3 fruit fly cellular contexts compared by ENCODE assay signal in the genomic region with DNA sequence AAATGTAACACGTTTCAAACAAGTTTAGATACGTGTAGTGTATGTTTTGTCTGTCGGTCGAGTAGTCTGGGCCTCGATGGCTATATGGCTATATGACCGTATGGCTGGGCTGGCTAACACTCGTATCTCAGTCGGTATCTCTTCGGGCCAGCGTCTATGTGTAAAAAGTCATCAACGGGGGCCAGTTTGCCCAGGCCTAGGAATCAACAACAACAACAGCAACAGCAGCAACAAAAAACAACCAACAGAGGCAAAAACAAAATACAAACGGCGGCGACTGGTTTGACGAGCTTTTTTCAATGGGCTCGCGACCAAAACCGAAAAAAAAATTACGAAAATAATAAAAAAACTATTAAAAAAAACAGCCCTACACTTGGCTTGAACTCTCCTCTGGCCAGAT.
A peak's percentile ranks its signal among the peaks of the same experiment; 100 is the strongest.
TF ChIP-seq lines count a peak whose summit lies in the region.

No protein-coding gene starts in this region.

- no peak for TF ChIP-seq CTCF in whole organism, embryonic (GFP tag; optimal IDR thresholded peaks at IDR 0.05; lab: Kevin White, UChicago)

TF ChIP-seq in whole organism, embryonic, 481 proteins besides CTCF, POLR2A, EP300 and RAD21 (continues in another document):
- TF ChIP-seq Deaf1 (tag; optimal IDR thresholded peaks at IDR 0.05; lab: Kevin White, UChicago) = peak; percentile 79
- TF ChIP-seq bbx (GFP tag; IDR thresholded peaks at IDR 0.05; lab: Robert Waterston, UW; ENCODE audit: partially characterized antibody) = no peak
- no peak for TF ChIP-seq B-H1 (GFP tag; IDR thresholded peaks at IDR 0.05; lab: Robert Waterston, UW)
- TF ChIP-seq Nf-YB (GFP tag; optimal IDR thresholded peaks at IDR 0.05; lab: Kevin White, UChicago) = no peak
- TF ChIP-seq CG2199 (GFP tag; IDR thresholded peaks at IDR 0.05; lab: Robert Waterston, UW) = peak; percentile 89; the same call in 2 of the 3 replicates
- TF ChIP-seq NfI (GFP tag; optimal IDR thresholded peaks at IDR 0.05; lab: Kevin White, UChicago) = no peak
- TF ChIP-seq Nf-YA (GFP tag; IDR thresholded peaks at IDR 0.05; lab: Robert Waterston, UW) = no peak
- TF ChIP-seq Dek (tag; optimal IDR thresholded peaks at IDR 0.05; lab: Kevin White, UChicago) = no peak
- TF ChIP-seq Mrtf (GFP tag; IDR thresholded peaks at IDR 0.05; lab: Robert Waterston, UW) = no peak
- TF ChIP-seq Med (GFP tag; lab: Kevin White, UChicago) = peak; percentile 22
- TF ChIP-seq CG13894 (tag; optimal IDR thresholded peaks at IDR 0.05; lab: Kevin White, UChicago) = peak; percentile 92
- TF ChIP-seq z (GFP tag; IDR thresholded peaks at IDR 0.05; lab: Robert Waterston, UW) = no peak
- no peak for TF ChIP-seq Side (GFP tag; optimal IDR thresholded peaks at IDR 0.05; lab: Kevin White, UChicago)
- no peak for TF ChIP-seq jumu (GFP tag; optimal IDR thresholded peaks at IDR 0.05; lab: Kevin White, UChicago)
- TF ChIP-seq chinmo (GFP tag; IDR thresholded peaks at IDR 0.05; lab: Robert Waterston, UW; ENCODE audit: partially characterized antibody) = 0 out of 4 replicates have a peak, but pooled peaks have one; percentile 67
- no peak for TF ChIP-seq Eip74EF (GFP tag; optimal IDR thresholded peaks at IDR 0.05; lab: Kevin White, UChicago)
- no peak for TF ChIP-seq CG4730 (GFP tag; IDR thresholded peaks at IDR 0.05; lab: Robert Waterston, UW)
- no peak for TF ChIP-seq YL-1 (GFP tag; optimal IDR thresholded peaks at IDR 0.05; lab: Kevin White, UChicago)
- peak; percentile 82 for TF ChIP-seq sqz (GFP tag; optimal IDR thresholded peaks at IDR 0.05; lab: Kevin White, UChicago)
- no peak for TF ChIP-seq unpg (GFP tag; optimal IDR thresholded peaks at IDR 0.05; lab: Kevin White, UChicago)
- no peak for TF ChIP-seq gsb-n (tag; optimal IDR thresholded peaks at IDR 0.05; lab: Kevin White, UChicago)
- no peak for TF ChIP-seq bigmax (GFP tag; optimal IDR thresholded peaks at IDR 0.05; lab: Kevin White, UChicago)
- TF ChIP-seq ci (GFP tag; IDR thresholded peaks at IDR 0.05; lab: Robert Waterston, UW) = no peak
- TF ChIP-seq nom (GFP tag; optimal IDR thresholded peaks at IDR 0.05; lab: Kevin White, UChicago) = peak; percentile 98
- no peak for TF ChIP-seq CG18262 (tag; optimal IDR thresholded peaks at IDR 0.05; lab: Kevin White, UChicago)
- no peak for TF ChIP-seq luna (GFP tag; optimal IDR thresholded peaks at IDR 0.05; lab: Kevin White, UChicago)
- TF ChIP-seq ken (GFP tag; IDR thresholded peaks at IDR 0.05; lab: Robert Waterston, UW) = no peak
- TF ChIP-seq CG8765 (GFP tag; IDR thresholded peaks at IDR 0.05; lab: Robert Waterston, UW) = no peak
- TF ChIP-seq sens (GFP tag; lab: Kevin White, UChicago) = peak; percentile 69
- no peak for TF ChIP-seq CG7839 (tag; optimal IDR thresholded peaks at IDR 0.05; lab: Kevin White, UChicago)

TF ChIP-seq in whole organism, prepupa, 60 proteins besides CTCF, POLR2A, EP300 and RAD21 (continues in another document):
- peak; percentile 65 for TF ChIP-seq CG10669 (GFP tag; optimal IDR thresholded peaks at IDR 0.05; lab: Kevin White, UChicago)
- peak; percentile 58 for TF ChIP-seq net (GFP tag; optimal IDR thresholded peaks at IDR 0.05; lab: Kevin White, UChicago)
- peak; percentile 14 for TF ChIP-seq CG3919 (GFP tag; optimal IDR thresholded peaks at IDR 0.05; lab: Kevin White, UChicago)
- TF ChIP-seq CG16779 (tag; optimal IDR thresholded peaks at IDR 0.05; lab: Kevin White, UChicago) = peak; percentile 86
- TF ChIP-seq CG11902 (GFP tag; optimal IDR thresholded peaks at IDR 0.05; lab: Kevin White, UChicago) = no peak
- peak; percentile 68 for TF ChIP-seq CG3032 (tag; optimal IDR thresholded peaks at IDR 0.05; lab: Kevin White, UChicago)
- peak; percentile 81 for TF ChIP-seq Ets96B (tag; optimal IDR thresholded peaks at IDR 0.05; lab: Kevin White, UChicago)
- no peak for TF ChIP-seq topi (GFP tag; optimal IDR thresholded peaks at IDR 0.05; lab: Kevin White, UChicago)
- peak; percentile 1 for TF ChIP-seq Hr4 (GFP tag; optimal IDR thresholded peaks at IDR 0.05; lab: Kevin White, UChicago)
- TF ChIP-seq CG11294 (GFP tag; IDR thresholded peaks at IDR 0.05; lab: Robert Waterston, UW) = no peak
- TF ChIP-seq pdm3 (GFP tag; optimal IDR thresholded peaks at IDR 0.05; lab: Kevin White, UChicago) = no peak
- no peak for TF ChIP-seq vri (GFP tag; optimal IDR thresholded peaks at IDR 0.05; lab: Kevin White, UChicago)
- TF ChIP-seq Lpt (GFP tag; optimal IDR thresholded peaks at IDR 0.05; lab: Kevin White, UChicago) = peak; percentile 81
- peak; percentile 1 for TF ChIP-seq achi (GFP tag; optimal IDR thresholded peaks at IDR 0.05; lab: Kevin White, UChicago)
- TF ChIP-seq CG8319 (GFP tag; optimal IDR thresholded peaks at IDR 0.05; lab: Kevin White, UChicago) = no peak
- TF ChIP-seq Eip75B (GFP tag; optimal IDR thresholded peaks at IDR 0.05; lab: Kevin White, UChicago) = peak; percentile 7
- TF ChIP-seq fd85E (GFP tag; optimal IDR thresholded peaks at IDR 0.05; lab: Kevin White, UChicago) = no peak
- TF ChIP-seq Eip78C (GFP tag; lab: Kevin White, UChicago) = peak; percentile 57
- TF ChIP-seq lz (GFP tag; optimal IDR thresholded peaks at IDR 0.05; lab: Kevin White, UChicago) = no peak
- no peak for TF ChIP-seq Hr39 (GFP tag; optimal IDR thresholded peaks at IDR 0.05; lab: Kevin White, UChicago)
- no peak for TF ChIP-seq svp (GFP tag; lab: Kevin White, UChicago)
- peak; percentile 89 for TF ChIP-seq spab (GFP tag; optimal IDR thresholded peaks at IDR 0.05; lab: Kevin White, UChicago)
- TF ChIP-seq fkh (GFP tag; optimal IDR thresholded peaks at IDR 0.05; lab: Kevin White, UChicago) = no peak
- TF ChIP-seq Met (GFP tag; optimal IDR thresholded peaks at IDR 0.05; lab: Kevin White, UChicago) = no peak
- TF ChIP-seq Smox (GFP tag; optimal IDR thresholded peaks at IDR 0.05; lab: Kevin White, UChicago) = no peak
- no peak for TF ChIP-seq Sox14 (GFP tag; optimal IDR thresholded peaks at IDR 0.05; lab: Kevin White, UChicago)
- TF ChIP-seq CG15336 (GFP tag; IDR thresholded peaks at IDR 0.05; lab: Robert Waterston, UW) = peak; percentile 69
- no peak for TF ChIP-seq CG11762 (GFP tag; optimal IDR thresholded peaks at IDR 0.05; lab: Kevin White, UChicago; ENCODE audit: insufficient read depth)
- no peak for TF ChIP-seq CG4318 (GFP tag; optimal IDR thresholded peaks at IDR 0.05; lab: Kevin White, UChicago)
- peak; percentile 13 for TF ChIP-seq CG10631 (GFP tag; optimal IDR thresholded peaks at IDR 0.05; lab: Kevin White, UChicago)
- TF ChIP-seq CG32006 (GFP tag; optimal IDR thresholded peaks at IDR 0.05; lab: Kevin White, UChicago) = peak; percentile 30
- no peak for TF ChIP-seq OdsH (GFP tag; optimal IDR thresholded peaks at IDR 0.05; lab: Kevin White, UChicago)

TF ChIP-seq in whole organism, pupa, 21 proteins besides CTCF, POLR2A, EP300 and RAD21:
- peak; percentile 67 for TF ChIP-seq CG9948 (tag; optimal IDR thresholded peaks at IDR 0.05; lab: Kevin White, UChicago)
- peak; percentile 89 for TF ChIP-seq CG12605 (GFP tag; IDR thresholded peaks at IDR 0.05; lab: Robert Waterston, UW)
- peak; percentile 82 for TF ChIP-seq CG4496 (GFP tag; IDR thresholded peaks at IDR 0.05; lab: Robert Waterston, UW)
- TF ChIP-seq CG34367 (tag; optimal IDR thresholded peaks at IDR 0.05; lab: Kevin White, UChicago) = peak; percentile 85
- peak; percentile 95 for TF ChIP-seq gl (tag; optimal IDR thresholded peaks at IDR 0.05; lab: Kevin White, UChicago)
- peak; percentile 67; the same call in 1 of the 2 replicates for TF ChIP-seq CG32121 (GFP tag; IDR thresholded peaks at IDR 0.05; lab: Robert Waterston, UW)
- peak; percentile 74 for TF ChIP-seq CG17806 (tag; optimal IDR thresholded peaks at IDR 0.05; lab: Kevin White, UChicago)
- peak; percentile 59; the same call in 2 of the 3 replicates for TF ChIP-seq fd96Ca (GFP tag; IDR thresholded peaks at IDR 0.05; lab: Robert Waterston, UW)
- TF ChIP-seq CG15710 (tag; optimal IDR thresholded peaks at IDR 0.05; lab: Kevin White, UChicago) = peak; percentile 88
- peak; percentile 66 for TF ChIP-seq EcR (GFP tag; optimal IDR thresholded peaks at IDR 0.05; lab: Kevin White, UChicago)
- TF ChIP-seq rn (GFP tag; IDR thresholded peaks at IDR 0.05; lab: Robert Waterston, UW) = peak; percentile 3; the same call in 1 of the 2 replicates
- TF ChIP-seq CG14655 (GFP tag; optimal IDR thresholded peaks at IDR 0.05; lab: Kevin White, UChicago) = peak; percentile 56
- peak; percentile 59 for TF ChIP-seq Pif1A (GFP tag; optimal IDR thresholded peaks at IDR 0.05; lab: Kevin White, UChicago)
- no peak for TF ChIP-seq Snoo (tag; optimal IDR thresholded peaks at IDR 0.05; lab: Kevin White, UChicago)
- peak; percentile 96 for TF ChIP-seq CG13204 (GFP tag; optimal IDR thresholded peaks at IDR 0.05; lab: Kevin White, UChicago)
- no peak for TF ChIP-seq CG10348 (GFP tag; IDR thresholded peaks at IDR 0.05; lab: Robert Waterston, UW)
- TF ChIP-seq CG8301 (tag; optimal IDR thresholded peaks at IDR 0.05; lab: Kevin White, UChicago) = peak; percentile 34
- TF ChIP-seq CG8159 (tag; optimal IDR thresholded peaks at IDR 0.05; lab: Kevin White, UChicago) = peak; percentile 79
- peak; percentile 79 for TF ChIP-seq Ets98B (GFP tag; IDR thresholded peaks at IDR 0.05; lab: Robert Waterston, UW)
- peak; percentile 52 for TF ChIP-seq D1 (tag; optimal IDR thresholded peaks at IDR 0.05; lab: Kevin White, UChicago)
- peak; percentile 65 for TF ChIP-seq Pif1B (GFP tag; optimal IDR thresholded peaks at IDR 0.05; lab: Kevin White, UChicago)
TF ChIP-seq in whole organism, pupa: peak in this region for 19.
